Fruit fly (Drosophila melanogaster) whole organism, embryonic: ENCODE results near the gene CG7054.

ENCODE experiments used
- Ada2b ChIP-seq: fragments of 200-800 bp; sonication (Bioruptor generic); IDR thresholded peaks from 2 replicates; pipeline ENCODE4 v1.3.6; 2022; ENCODE audit warnings: missing biosample characterization, missing genetic modification characterization
- Atf-2 ChIP-seq: fragments of 200-800 bp; sonication (Bioruptor generic); optimal IDR thresholded peaks from 2 replicates; lab custom pipeline; 2016; ENCODE audit warnings: missing biosample characterization, missing genetic modification characterization
- Atf6 ChIP-seq: fragments of 200-800 bp; sonication (Bioruptor generic); IDR thresholded peaks from 2 replicates; pipeline ENCODE4 v1.3.6; 2022; ENCODE audit warnings: missing biosample characterization, missing genetic modification characterization
- CG10274 ChIP-seq: fragments of 200-800 bp; sonication (Bioruptor generic); optimal IDR thresholded peaks from 3 replicates; lab custom pipeline; 2017; ENCODE audit warnings: missing biosample characterization, mild to moderate bottlenecking, missing genetic modification characterization
- CG10654 ChIP-seq: fragments of 200-800 bp; sonication (Bioruptor generic); optimal IDR thresholded peaks from 2 replicates; lab custom pipeline; 2016; ENCODE audit warnings: missing biosample characterization, missing genetic modification characterization
- CG12744 ChIP-seq: fragments of 200-800 bp; sonication (Bioruptor generic); optimal IDR thresholded peaks from 2 replicates; lab custom pipeline; 2016; ENCODE audit warnings: missing biosample characterization, missing genetic modification characterization
- CG13424 ChIP-seq: fragments of 200-800 bp; sonication (Bioruptor generic); optimal IDR thresholded peaks from 2 replicates; lab custom pipeline; 2019; ENCODE audit warnings: missing biosample characterization, mild to moderate bottlenecking, missing genetic modification characterization, moderate library complexity
- CG14050 ChIP-seq: fragments of 200-800 bp; sonication (Bioruptor generic); IDR thresholded peaks from 3 replicates; pipeline ENCODE4 v1.3.6; 2022; ENCODE audit warnings: missing biosample characterization, missing genetic modification characterization
- CG15269 ChIP-seq: fragments of 200-800 bp; sonication (Bioruptor generic); optimal IDR thresholded peaks from 2 replicates; lab custom pipeline; 2018; ENCODE audit warnings: missing biosample characterization, mild to moderate bottlenecking, missing genetic modification characterization, moderate library complexity
- CG1603 ChIP-seq: fragments of 200-800 bp; sonication (Bioruptor generic); optimal IDR thresholded peaks from 2 replicates; lab custom pipeline; 2019; ENCODE audit warnings: missing biosample characterization, mild to moderate bottlenecking, missing genetic modification characterization, moderate library complexity
- CG17612 ChIP-seq: fragments of 200-800 bp; sonication (Bioruptor generic); IDR thresholded peaks from 2 replicates; pipeline ENCODE4 v1.3.6; 2022; ENCODE audit warnings: missing biosample characterization, missing genetic modification characterization
- CG30020 ChIP-seq: fragments of 200-800 bp; optimal IDR thresholded peaks from 2 replicates; lab custom pipeline; 2019; ENCODE audit warnings: missing biosample characterization, mild to moderate bottlenecking, missing genetic modification characterization, moderate library complexity
- CG3065 ChIP-seq: fragments of 200-800 bp; sonication (Bioruptor generic); optimal IDR thresholded peaks from 2 replicates; lab custom pipeline; 2016; ENCODE audit warnings: missing biosample characterization, missing genetic modification characterization
- CG34376 ChIP-seq: fragments of 200-800 bp; sonication (Bioruptor generic); optimal IDR thresholded peaks from 2 replicates; lab custom pipeline; 2018; ENCODE audit warnings: missing biosample characterization, mild to moderate bottlenecking, missing genetic modification characterization
- CG42726 ChIP-seq: fragments of 200-800 bp; sonication (Bioruptor generic); IDR thresholded peaks from 2 replicates; pipeline ENCODE4 v1.3.6; 2022; ENCODE audit warnings: missing biosample characterization, missing genetic modification characterization; ENCODE audit not compliant: partially characterized antibody
- CG6254 ChIP-seq: fragments of 200-800 bp; sonication (Bioruptor generic); optimal IDR thresholded peaks from 3 replicates; lab custom pipeline; 2017; ENCODE audit warnings: mild to moderate bottlenecking, missing biosample characterization, missing genetic modification reagents, missing genetic modification characterization
- CG6272 ChIP-seq: fragments of 200-800 bp; sonication (Bioruptor generic); IDR thresholded peaks from 2 replicates; pipeline ENCODE4 v1.3.6; 2022; ENCODE audit warnings: missing biosample characterization, missing genetic modification characterization
- CG7786 ChIP-seq: fragments of 200-800 bp; sonication (Bioruptor generic); optimal IDR thresholded peaks from 2 replicates; lab custom pipeline; 2016; ENCODE audit warnings: missing biosample characterization, missing genetic modification characterization
- CG9817 ChIP-seq: fragments of 200-800 bp; sonication (Bioruptor generic); optimal IDR thresholded peaks from 2 replicates; lab custom pipeline; 2018; ENCODE audit warnings: missing biosample characterization, mild to moderate bottlenecking, missing genetic modification characterization, moderate library complexity
- D ChIP-seq, 2 experiments: fragments of 200-800 bp in 1 of 2; fragments of >200 bp in 1 of 2; sonication (Bioruptor generic) in 1 of 2; optimal IDR thresholded peaks; 2 replicates in 1 of 2; 3 replicates in 1 of 2; lab custom pipeline; 2017; ENCODE audit warnings: mild to moderate bottlenecking in 1 of 2, missing biosample characterization in 1 of 2, missing genetic modification characterization in 1 of 2, missing genetic modification reagents in 1 of 2
- Elba2 ChIP-seq: fragments of 200-800 bp; sonication (Bioruptor generic); optimal IDR thresholded peaks from 3 replicates; lab custom pipeline; 2016; ENCODE audit warnings: missing biosample characterization, missing genetic modification characterization
- HHEX ChIP-seq: fragments of 200-800 bp; sonication (Bioruptor generic); optimal IDR thresholded peaks from 3 replicates; lab custom pipeline; 2017; ENCODE audit warnings: missing biosample characterization, mild to moderate bottlenecking, missing genetic modification characterization, missing genetic modification reagents
- HmgZ ChIP-seq: fragments of 200-800 bp; sonication (Bioruptor generic); optimal IDR thresholded peaks from 2 replicates; lab custom pipeline; 2018; ENCODE audit warnings: missing biosample characterization, mild to moderate bottlenecking, missing genetic modification characterization
- Hmr ChIP-seq: fragments of 200-800 bp; sonication (Bioruptor generic); optimal IDR thresholded peaks from 3 replicates; lab custom pipeline; 2017; ENCODE audit warnings: mild to moderate bottlenecking, missing biosample characterization, missing genetic modification reagents, missing genetic modification characterization
- Max ChIP-seq: fragments of 200-800 bp; sonication (Bioruptor generic); optimal IDR thresholded peaks from 2 replicates; lab custom pipeline; 2016; ENCODE audit warnings: missing biosample characterization, mild to moderate bottlenecking, missing genetic modification characterization
- Nf-YA ChIP-seq: fragments of 200-800 bp; sonication (Bioruptor generic); IDR thresholded peaks from 2 replicates; pipeline ENCODE4 v1.3.6; 2022; ENCODE audit warnings: missing biosample characterization, missing genetic modification characterization
- Optix ChIP-seq: fragments of 200-800 bp; sonication (Bioruptor generic); IDR thresholded peaks from 3 replicates; pipeline ENCODE4 v1.3.6; 2022; ENCODE audit warnings: missing biosample characterization, missing genetic modification characterization
- PHDP ChIP-seq: fragments of 200-800 bp; sonication (Bioruptor generic); optimal IDR thresholded peaks from 3 replicates; lab custom pipeline; 2018; ENCODE audit warnings: missing biosample characterization, mild to moderate bottlenecking, missing genetic modification characterization, moderate library complexity
- Six4 ChIP-seq: fragments of 200-800 bp; sonication (Bioruptor generic); optimal IDR thresholded peaks from 2 replicates; lab custom pipeline; 2016; ENCODE audit warnings: missing biosample characterization, missing genetic modification characterization
- Sry-β ChIP-seq: fragments of 200-800 bp; sonication (Bioruptor generic); optimal IDR thresholded peaks from 2 replicates; lab custom pipeline; 2018; ENCODE audit warnings: missing biosample characterization, mild to moderate bottlenecking, missing genetic modification characterization, moderate library complexity
- Xbp1 ChIP-seq: fragments of 200-800 bp; sonication (Bioruptor generic); optimal IDR thresholded peaks from 3 replicates; lab custom pipeline; 2016; ENCODE audit warnings: missing biosample characterization, mild to moderate bottlenecking, missing genetic modification characterization
- aop ChIP-seq: fragments of 200-800 bp; sonication (Bioruptor generic); IDR thresholded peaks from 2 replicates; pipeline ENCODE4 v1.3.6; 2022; ENCODE audit warnings: missing biosample characterization, missing genetic modification characterization
- ato ChIP-seq: fragments of 200-800 bp; sonication (Bioruptor generic); IDR thresholded peaks from 2 replicates; pipeline ENCODE4 v1.3.6; 2022; ENCODE audit warnings: missing biosample characterization, missing genetic modification characterization; ENCODE audit not compliant: partially characterized antibody
- bcd ChIP-seq: fragments of 200-800 bp; sonication (Bioruptor generic); optimal IDR thresholded peaks from 2 replicates; lab custom pipeline; 2017; ENCODE audit warnings: missing biosample characterization, mild to moderate bottlenecking, missing genetic modification characterization
- br ChIP-seq: fragments of >200 bp; optimal IDR thresholded peaks from 2 replicates; lab custom pipeline; 2017
- chif ChIP-seq, 2 experiments: fragments of 200-800 bp; sonication (Bioruptor generic); optimal IDR thresholded peaks; 3 replicates each; lab custom pipeline; 2016; ENCODE audit warnings: missing biosample characterization in 2 of 2, missing genetic modification characterization in 2 of 2
- chinmo ChIP-seq: fragments of 200-800 bp; sonication (Bioruptor generic); IDR thresholded peaks from 4 replicates; pipeline ENCODE4 v1.3.6; 2022; ENCODE audit warnings: missing biosample characterization, missing genetic modification characterization; ENCODE audit not compliant: partially characterized antibody
- cwo ChIP-seq: fragments of 200-800 bp; sonication (Bioruptor generic); optimal IDR thresholded peaks from 3 replicates; lab custom pipeline; 2017; ENCODE audit warnings: missing biosample characterization, missing genetic modification characterization, mild to moderate bottlenecking, moderate library complexity, missing genetic modification reagents
- dimm ChIP-seq: fragments of 200-800 bp; sonication (Bioruptor generic); IDR thresholded peaks from 2 replicates; pipeline ENCODE4 v1.3.6; 2022; ENCODE audit warnings: missing biosample characterization, missing genetic modification characterization
- dmrt99B ChIP-seq: fragments of 200-800 bp; sonication (Bioruptor generic); optimal IDR thresholded peaks from 2 replicates; lab custom pipeline; 2018; ENCODE audit warnings: missing biosample characterization, mild to moderate bottlenecking, missing genetic modification characterization, moderate library complexity
- ewg ChIP-seq: fragments of 200-800 bp; sonication (Bioruptor generic); optimal IDR thresholded peaks from 3 replicates; lab custom pipeline; 2017; ENCODE audit warnings: mild to moderate bottlenecking, missing biosample characterization, missing genetic modification reagents, missing genetic modification characterization
- gem ChIP-seq: fragments of 200-800 bp; sonication (Bioruptor generic); optimal IDR thresholded peaks from 2 replicates; lab custom pipeline; 2019; ENCODE audit warnings: missing biosample characterization, mild to moderate bottlenecking, missing genetic modification characterization, moderate library complexity
- gsb ChIP-seq: fragments of 200-800 bp; sonication (Bioruptor generic); IDR thresholded peaks from 2 replicates; pipeline ENCODE4 v1.3.6; 2022; ENCODE audit warnings: missing biosample characterization, missing genetic modification characterization
- gt ChIP-seq: fragments of 200-800 bp; sonication (Bioruptor generic); IDR thresholded peaks from 2 replicates; pipeline ENCODE4 v1.3.6; 2022; ENCODE audit warnings: missing biosample characterization, missing genetic modification characterization
- inv ChIP-seq: fragments of 200-800 bp; sonication (Bioruptor generic); IDR thresholded peaks from 2 replicates; pipeline ENCODE4 v1.3.6; 2022; ENCODE audit warnings: missing biosample characterization, missing genetic modification characterization; ENCODE audit not compliant: partially characterized antibody
- jigr1 ChIP-seq: fragments of 200-800 bp; sonication (Bioruptor generic); IDR thresholded peaks from 3 replicates; pipeline ENCODE4 v1.3.6; 2022; ENCODE audit warnings: missing biosample characterization, missing genetic modification characterization
- lmd ChIP-seq: fragments of 200-800 bp; sonication (Bioruptor generic); IDR thresholded peaks from 2 replicates; pipeline ENCODE4 v1.3.6; 2022; ENCODE audit warnings: missing biosample characterization, missing genetic modification characterization
- nerfin-1 ChIP-seq: fragments of 200-800 bp; sonication (Bioruptor generic); optimal IDR thresholded peaks from 3 replicates; lab custom pipeline; 2019; ENCODE audit warnings: missing biosample characterization, mild to moderate bottlenecking, missing genetic modification characterization, moderate library complexity
- nerfin-2 ChIP-seq: fragments of 200-800 bp; sonication (Bioruptor generic); IDR thresholded peaks from 2 replicates; pipeline ENCODE4 v1.3.6; 2022; ENCODE audit warnings: missing biosample characterization, missing genetic modification characterization; ENCODE audit not compliant: partially characterized antibody
- stc ChIP-seq: fragments of 200-800 bp; sonication (Bioruptor generic); IDR thresholded peaks from 2 replicates; pipeline ENCODE4 v1.3.6; 2022; ENCODE audit warnings: missing biosample characterization, missing genetic modification characterization
- vvl ChIP-seq: fragments of 200-800 bp; sonication (Bioruptor generic); IDR thresholded peaks from 2 replicates; pipeline ENCODE4 v1.3.6; 2022; ENCODE audit warnings: missing biosample characterization, missing genetic modification characterization

The CG7054 gene

dm6 chr3R:22503630-22504029 lies 38.8 kb downstream of the CG7054 start (continued):
- TF ChIP-seq Hmr (peak; percentile 61), HHEX (no peak), stc (GFP tag; lab: Robert Waterston, UW) (no peak), vvl (GFP tag; lab: Robert Waterston, UW) (no peak), Optix (GFP tag; lab: Robert Waterston, UW) (no peak), D (optimal IDR thresholded peaks at IDR 0.05; lab: Kevin White, UChicago) (no peak), D (GFP tag; optimal IDR thresholded peaks at IDR 0.05; lab: Kevin White, UChicago) (no peak), bcd (GFP tag; lab: Kevin White, UChicago) (no peak), ewg (GFP tag; lab: Kevin White, UChicago) (no peak), nerfin-2 (no peak), PHDP (tag; lab: Kevin White, UChicago) (peak; percentile 24), br (no peak), dmrt99B (tag; lab: Kevin White, UChicago) (peak; percentile 23), Six4 (no peak), CG10654 (no peak), Elba2 (GFP tag; lab: Kevin White, UChicago) (no peak), Ada2b (GFP tag; lab: Robert Waterston, UW) (peak; percentile 19; the same call in 1 of the 2 replicates), Nf-YA (GFP tag; lab: Robert Waterston, UW) (no peak), CG17612 (GFP tag; lab: Robert Waterston, UW) (no peak), ato (GFP tag; lab: Robert Waterston, UW) (no peak), CG34376 (GFP tag; lab: Kevin White, UChicago) (no peak), CG6254 (GFP tag; lab: Kevin White, UChicago) (no peak), CG10274 (no peak), nerfin-1 (tag; lab: Kevin White, UChicago) (no peak), CG9817 (tag; lab: Kevin White, UChicago) (no peak), chinmo (no peak), gem (peak; percentile 34), aop (GFP tag; lab: Robert Waterston, UW) (no peak), CG6272 (GFP tag; lab: Robert Waterston, UW) (no peak), dimm (GFP tag; lab: Robert Waterston, UW) (no peak), jigr1 (GFP tag; lab: Robert Waterston, UW) (no peak), Atf6 (GFP tag; lab: Robert Waterston, UW) (0 out of 2 replicates have a peak, but pooled peaks have one; percentile 35), CG42726 (no peak), lmd (GFP tag; lab: Robert Waterston, UW) (peak; percentile 18; the same call in 1 of the 2 replicates), gt (GFP tag; lab: Robert Waterston, UW) (no peak), inv (GFP tag; lab: Robert Waterston, UW) (no peak), Sry-β (no peak), CG30020 (tag; lab: Kevin White, UChicago) (no peak), Xbp1 (GFP tag; lab: Kevin White, UChicago) (no peak), cwo (GFP tag; lab: Kevin White, UChicago) (peak; percentile 29), CG7786 (GFP tag; lab: Kevin White, UChicago) (no peak), CG12744 (GFP tag; lab: Kevin White, UChicago) (no peak), CG1603 (tag; lab: Kevin White, UChicago) (no peak), CG13424 (tag; lab: Kevin White, UChicago) (no peak), Max (GFP tag; lab: Kevin White, UChicago) (no peak), HmgZ (no peak), CG3065 (GFP tag; lab: Kevin White, UChicago) (no peak), CG15269 (tag; lab: Kevin White, UChicago) (peak; percentile 19), gsb (GFP tag; lab: Robert Waterston, UW) (no peak), chif (GFP tag; optimal IDR thresholded peaks at IDR 0.05; lab: Kevin White, UChicago) (no peak), Atf-2 (GFP tag; lab: Kevin White, UChicago) (no peak), CG14050 (GFP tag; lab: Robert Waterston, UW) (no peak)
